Fruit fly (Drosophila melanogaster) whole organism, embryonic: ENCODE measurements around the gene CG14221.
A peak's percentile ranks its signal among the peaks of the same experiment; 100 is the strongest.

Experiments
- Atf-2 ChIP-seq: fragments of 200-800 bp; sonication (Bioruptor generic); optimal IDR thresholded peaks from 2 replicates; lab custom pipeline; 2016; ENCODE audit warnings: missing biosample characterization, missing genetic modification characterization
- Awh ChIP-seq: fragments of 200-800 bp; sonication (Bioruptor generic); IDR thresholded peaks from 2 replicates; pipeline ENCODE4, ENCODE4 v1.3.6; 2022; ENCODE audit warnings: missing biosample characterization, missing genetic modification characterization
- B-H1 ChIP-seq: fragments of 200-800 bp; sonication (Bioruptor generic); IDR thresholded peaks from 3 replicates; pipeline ENCODE4 v1.3.6; 2022; ENCODE audit warnings: missing biosample characterization, missing genetic modification characterization
- CG10979 ChIP-seq: fragments of 200-800 bp; sonication (Bioruptor generic); optimal IDR thresholded peaks from 2 replicates; lab custom pipeline; 2018; ENCODE audit warnings: missing biosample characterization, mild to moderate bottlenecking, missing genetic modification characterization, moderate library complexity
- CG11456 ChIP-seq: fragments of 200-800 bp; sonication (Bioruptor generic); IDR thresholded peaks from 3 replicates; pipeline ENCODE4 v1.3.6; 2022; ENCODE audit warnings: missing biosample characterization, missing genetic modification characterization
- CG14014 ChIP-seq: fragments of 200-800 bp; sonication (Bioruptor generic); IDR thresholded peaks from 2 replicates; pipeline ENCODE4 v1.3.6; 2022; ENCODE audit warnings: missing biosample characterization, missing genetic modification characterization
- CG17912 ChIP-seq: fragments of 200-800 bp; sonication (Bioruptor generic); optimal IDR thresholded peaks from 2 replicates; lab custom pipeline; 2018; ENCODE audit warnings: missing biosample characterization, mild to moderate bottlenecking, missing genetic modification characterization
- CG2199 ChIP-seq: fragments of 200-800 bp; sonication (Bioruptor generic); IDR thresholded peaks from 3 replicates; pipeline ENCODE4 v1.3.6; 2022; ENCODE audit warnings: missing biosample characterization, missing genetic modification characterization
- CG32772 ChIP-seq: fragments of 200-800 bp; sonication (Bioruptor generic); IDR thresholded peaks from 2 replicates; pipeline ENCODE4 v1.3.6; 2022; ENCODE audit warnings: missing biosample characterization, missing genetic modification characterization
- CG4854 ChIP-seq: fragments of 200-800 bp; sonication (Bioruptor generic); optimal IDR thresholded peaks from 2 replicates; lab custom pipeline; 2016; ENCODE audit warnings: missing biosample characterization, missing genetic modification characterization, inconsistent platforms
- CG5180 ChIP-seq: fragments of 200-800 bp; sonication (Bioruptor generic); optimal IDR thresholded peaks from 3 replicates; lab custom pipeline; 2017; ENCODE audit warnings: missing biosample characterization, missing genetic modification characterization, mild to moderate bottlenecking, moderate library complexity, missing genetic modification reagents
- CG6689 ChIP-seq: fragments of 200-800 bp; sonication (Bioruptor generic); IDR thresholded peaks from 2 replicates; pipeline ENCODE4 v1.3.6; 2022; ENCODE audit warnings: missing biosample characterization, missing genetic modification characterization
- CG8281 ChIP-seq: fragments of 200-800 bp; sonication (Bioruptor generic); optimal IDR thresholded peaks from 2 replicates; lab custom pipeline; 2018; ENCODE audit warnings: missing biosample characterization, mild to moderate bottlenecking, missing genetic modification characterization, moderate library complexity
- CG9437 ChIP-seq: fragments of 200-800 bp; sonication (Bioruptor generic); optimal IDR thresholded peaks from 2 replicates; lab custom pipeline; 2018; ENCODE audit warnings: missing biosample characterization, mild to moderate bottlenecking, missing genetic modification characterization
- CG9727 ChIP-seq: fragments of 200-800 bp; sonication (Bioruptor generic); optimal IDR thresholded peaks from 3 replicates; lab custom pipeline; 2017; ENCODE audit warnings: missing biosample characterization, mild to moderate bottlenecking, missing genetic modification characterization
- Dll ChIP-seq: fragments of 200-800 bp; sonication (Bioruptor generic); IDR thresholded peaks from 4 replicates; pipeline ENCODE4 v1.3.6; 2022; ENCODE audit warnings: missing biosample characterization, missing genetic modification characterization; ENCODE audit not compliant: partially characterized antibody
- Fer3 ChIP-seq: fragments of 200-800 bp; sonication (Bioruptor generic); optimal IDR thresholded peaks from 2 replicates; lab custom pipeline; 2018; ENCODE audit warnings: missing biosample characterization, mild to moderate bottlenecking, missing genetic modification characterization, moderate library complexity
- Hr3 ChIP-seq: fragments of 200-800 bp; sonication (Bioruptor generic); optimal IDR thresholded peaks from 3 replicates; lab custom pipeline; 2016; ENCODE audit warnings: missing biosample characterization, missing genetic modification characterization
- Lim3 ChIP-seq: fragments of 200-800 bp; sonication (Bioruptor generic); IDR thresholded peaks from 2 replicates; pipeline ENCODE4 v1.3.6; 2022; ENCODE audit warnings: missing biosample characterization, missing genetic modification characterization
- Med ChIP-seq: fragments of 200-800 bp; sonication (Bioruptor generic); peaks from one replicate; lab custom pipeline; 2016; ENCODE audit warnings: missing biosample characterization, missing genetic modification characterization, mild to moderate bottlenecking, inconsistent platforms, moderate library complexity
- Nf-YA ChIP-seq: fragments of 200-800 bp; sonication (Bioruptor generic); IDR thresholded peaks from 2 replicates; pipeline ENCODE4 v1.3.6; 2022; ENCODE audit warnings: missing biosample characterization, missing genetic modification characterization
- NfI ChIP-seq: fragments of 200-800 bp; sonication (Bioruptor generic); optimal IDR thresholded peaks from 3 replicates; lab custom pipeline; 2018; ENCODE audit warnings: missing biosample characterization, mild to moderate bottlenecking, missing genetic modification characterization, moderate library complexity
- Ssrp ChIP-seq: fragments of 200-800 bp; sonication (Bioruptor generic); optimal IDR thresholded peaks from 2 replicates; lab custom pipeline; 2018; ENCODE audit warnings: missing biosample characterization, mild to moderate bottlenecking, missing genetic modification characterization, moderate library complexity
- abd-A ChIP-seq: fragments of 200-800 bp; sonication (Bioruptor generic); optimal IDR thresholded peaks from 3 replicates; lab custom pipeline; 2019; ENCODE audit warnings: missing biosample characterization, mild to moderate bottlenecking, missing genetic modification characterization, moderate library complexity
- ac ChIP-seq: fragments of 200-800 bp; sonication (Bioruptor generic); optimal IDR thresholded peaks from 3 replicates; lab custom pipeline; 2017; ENCODE audit warnings: missing biosample characterization, mild to moderate bottlenecking, missing genetic modification characterization
- bbx ChIP-seq: fragments of 200-800 bp; sonication (Bioruptor generic); IDR thresholded peaks from 2 replicates; pipeline ENCODE4 v1.3.6; 2022; ENCODE audit warnings: missing biosample characterization, missing genetic modification characterization; ENCODE audit not compliant: partially characterized antibody
- cato ChIP-seq: fragments of 200-800 bp; sonication (Bioruptor generic); optimal IDR thresholded peaks from 2 replicates; lab custom pipeline; 2016; ENCODE audit warnings: missing biosample characterization, missing genetic modification characterization, borderline replicate concordance
- chm ChIP-seq: fragments of 200-800 bp; sonication (Bioruptor generic); IDR thresholded peaks from 2 replicates; pipeline ENCODE4 v1.3.6; 2022; ENCODE audit warnings: missing biosample characterization, missing genetic modification characterization
- chn ChIP-seq: fragments of 200-800 bp; sonication (Bioruptor generic); optimal IDR thresholded peaks from 2 replicates; lab custom pipeline; 2016; ENCODE audit warnings: missing biosample characterization, missing genetic modification characterization
- ci ChIP-seq: fragments of 200-800 bp; sonication (Bioruptor generic); IDR thresholded peaks from 3 replicates; pipeline ENCODE4 v1.3.6; 2022; ENCODE audit warnings: missing biosample characterization, missing genetic modification characterization
- dmrt11E ChIP-seq: fragments of 200-800 bp; sonication (Bioruptor generic); optimal IDR thresholded peaks from 3 replicates; lab custom pipeline; 2018; ENCODE audit warnings: missing biosample characterization, mild to moderate bottlenecking, missing genetic modification characterization, moderate library complexity
- fd96Cb ChIP-seq: fragments of 200-800 bp; sonication (Bioruptor generic); optimal IDR thresholded peaks from 2 replicates; lab custom pipeline; 2018; ENCODE audit warnings: missing biosample characterization, mild to moderate bottlenecking, missing genetic modification characterization, moderate library complexity
- fru ChIP-seq: fragments of >200 bp; optimal IDR thresholded peaks from 2 replicates; lab custom pipeline; 2017
- ham ChIP-seq: fragments of 200-800 bp; sonication (Bioruptor generic); IDR thresholded peaks from 2 replicates; pipeline ENCODE4 v1.3.6; 2022; ENCODE audit warnings: missing biosample characterization, missing genetic modification characterization
- hkb ChIP-seq, 2 experiments: fragments of 200-800 bp in 1 of 2; fragments of >200 bp in 1 of 2; sonication (Bioruptor generic) in 1 of 2; IDR thresholded peaks in 1 of 2; optimal IDR thresholded peaks in 1 of 2; 2 replicates each; pipeline versions ENCODE4 v1.3.6 to Lab custom; 2017 to 2022; ENCODE audit warnings: missing biosample characterization in 1 of 2, missing genetic modification characterization in 1 of 2
- ken ChIP-seq: fragments of 200-800 bp; sonication (Bioruptor generic); IDR thresholded peaks from 3 replicates; pipeline ENCODE4 v1.3.6; 2022; ENCODE audit warnings: missing biosample characterization, missing genetic modification characterization
- nerfin-2 ChIP-seq: fragments of 200-800 bp; sonication (Bioruptor generic); IDR thresholded peaks from 2 replicates; pipeline ENCODE4 v1.3.6; 2022; ENCODE audit warnings: missing biosample characterization, missing genetic modification characterization; ENCODE audit not compliant: partially characterized antibody
- nmo ChIP-seq: fragments of 200-800 bp; sonication (Bioruptor generic); optimal IDR thresholded peaks from 2 replicates; lab custom pipeline; 2018; ENCODE audit warnings: missing biosample characterization, mild to moderate bottlenecking, missing genetic modification characterization, moderate library complexity
- sens ChIP-seq: fragments of 200-800 bp; sonication (Bioruptor generic); peaks from one replicate; lab custom pipeline; 2016; ENCODE audit warnings: missing biosample characterization, missing genetic modification characterization
- slou ChIP-seq: fragments of 200-800 bp; sonication (Bioruptor generic); optimal IDR thresholded peaks from 3 replicates; lab custom pipeline; 2016; ENCODE audit warnings: missing biosample characterization, missing genetic modification characterization
- trh ChIP-seq: fragments of 200-800 bp; sonication (Bioruptor generic); optimal IDR thresholded peaks from 2 replicates; lab custom pipeline; 2016; ENCODE audit warnings: missing biosample characterization, missing genetic modification characterization
- twi ChIP-seq: fragments of 200-800 bp; optimal IDR thresholded peaks from 2 replicates; lab custom pipeline; 2019; ENCODE audit warnings: missing biosample characterization, mild to moderate bottlenecking, missing genetic modification characterization, moderate library complexity
- yki ChIP-seq: fragments of >200 bp; optimal IDR thresholded peaks from 3 replicates; lab custom pipeline; 2018

CG14221 gene

DNA sequence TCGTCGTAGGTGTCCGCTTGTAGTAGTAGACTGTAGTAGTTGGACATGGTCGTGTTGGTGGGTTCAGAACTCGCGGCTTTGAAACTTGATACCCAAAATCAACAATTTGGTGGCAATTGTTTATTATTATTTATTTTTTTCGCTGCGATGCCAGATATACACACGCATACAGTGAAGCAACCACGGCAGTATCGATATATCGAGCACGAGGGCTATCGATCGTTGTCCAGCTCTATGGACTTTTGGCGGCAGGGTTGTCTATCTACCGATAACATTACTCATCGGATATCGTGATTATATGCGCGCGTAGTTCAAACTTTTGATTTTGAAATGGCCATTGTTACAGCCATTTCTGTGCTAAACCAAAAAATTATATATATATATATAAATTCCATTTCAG, 19.4 kb downstream of the CG14221 start, which contains the start of gene CG14220 (continued):
- TF ChIP-seq cato (GFP tag; lab: Kevin White, UChicago) (no peak), twi (tag; lab: Kevin White, UChicago) (no peak), Fer3 (tag; lab: Kevin White, UChicago) (no peak), trh (no peak), abd-A (tag; lab: Kevin White, UChicago) (no peak), Awh (GFP tag; lab: Robert Waterston, UW) (no peak), Nf-YA (GFP tag; lab: Robert Waterston, UW) (no peak), fru (lab: Kevin White, UChicago) (no peak), slou (no peak), Lim3 (no peak), nmo (GFP tag; lab: Kevin White, UChicago) (peak; percentile 32), CG9727 (GFP tag; lab: Kevin White, UChicago) (no peak), CG9437 (GFP tag; lab: Kevin White, UChicago) (no peak), CG4854 (GFP tag; lab: Kevin White, UChicago) (no peak), Atf-2 (GFP tag; lab: Kevin White, UChicago) (no peak), CG10979 (tag; lab: Kevin White, UChicago) (no peak), CG11456 (GFP tag; lab: Robert Waterston, UW) (no peak), Hr3 (GFP tag; lab: Kevin White, UChicago) (no peak), CG6689 (GFP tag; lab: Robert Waterston, UW) (no peak), NfI (GFP tag; lab: Kevin White, UChicago) (no peak), CG8281 (tag; lab: Kevin White, UChicago) (no peak), Dll (GFP tag; lab: Robert Waterston, UW) (peak; percentile 87), hkb (optimal IDR thresholded peaks at IDR 0.05; lab: Kevin White, UChicago) (no peak), hkb (GFP tag; IDR thresholded peaks at IDR 0.05; lab: Robert Waterston, UW) (no peak), Ssrp (tag; lab: Kevin White, UChicago) (no peak), ac (no peak), chn (GFP tag; lab: Kevin White, UChicago) (no peak), CG5180 (GFP tag; lab: Kevin White, UChicago) (no peak), bbx (peak; percentile 97), CG2199 (GFP tag; lab: Robert Waterston, UW) (no peak), CG32772 (GFP tag; lab: Robert Waterston, UW) (no peak), CG14014 (no peak), ham (GFP tag; lab: Robert Waterston, UW) (no peak), yki (no peak), CG17912 (GFP tag; lab: Kevin White, UChicago) (no peak), dmrt11E (tag; lab: Kevin White, UChicago) (peak; percentile 0)

DNA sequence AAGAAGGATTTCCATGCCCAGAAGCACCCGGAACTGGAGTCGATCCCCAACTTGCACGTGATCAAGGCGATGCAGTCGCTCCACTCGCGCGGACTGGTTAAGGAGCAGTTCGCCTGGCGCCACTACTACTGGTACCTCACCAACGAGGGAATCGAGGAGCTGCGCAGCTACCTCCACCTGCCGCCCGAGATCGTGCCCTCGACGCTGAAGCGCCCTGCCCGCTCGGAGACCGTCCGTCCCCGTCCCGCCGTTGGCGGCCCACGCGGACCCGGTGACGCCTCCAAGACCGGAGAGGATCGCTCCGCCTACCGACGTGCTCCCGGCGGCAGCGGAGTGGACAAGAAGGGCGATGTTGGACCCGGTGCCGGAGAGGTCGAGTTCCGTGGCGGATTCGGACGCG, 22.5 kb downstream of the CG14221 start:
- peak; percentile 44; the same call in 1 of the 2 replicates for TF ChIP-seq chm (GFP tag; lab: Robert Waterston, UW)
- TF ChIP-seq B-H1 = no peak
- peak; percentile 46; the same call in 1 of the 3 replicates for TF ChIP-seq ci (GFP tag; lab: Robert Waterston, UW)
- peak; percentile 78 for TF ChIP-seq sens (GFP tag; lab: Kevin White, UChicago)
- 0 out of 3 replicates have a peak, but pooled peaks have one; percentile 15 for TF ChIP-seq ken (GFP tag; lab: Robert Waterston, UW)
- peak; percentile 75 for TF ChIP-seq Med
- TF ChIP-seq nerfin-2 (GFP tag; lab: Robert Waterston, UW) = no peak
- no peak for TF ChIP-seq fd96Cb
- TF ChIP-seq, all 482 proteins: peak for 5
